Worm (Caenorhabditis elegans): ENCODE measurements around the gene pqn-48.

The pqn-48 gene

ce11 chrII:4044349-4044748 is 5.7 kb downstream of the pqn-48 start, which contains the start of gene rpn-11 (continued):
- TF ChIP-seq ceh-44 (GFP tag; IDR thresholded peaks at IDR 0.05): no peak
- TF ChIP-seq php-3 (GFP tag; IDR thresholded peaks at IDR 0.05): peak; percentile 60; the same call in 1 of the 2 replicates
- TF ChIP-seq cey-2 (tag; optimal IDR thresholded peaks at IDR 0.05; ENCODE audit: borderline replicate concordance, insufficient read depth): no peak
- TF ChIP-seq duxl-1 (tag; optimal IDR thresholded peaks at IDR 0.05; ENCODE audit: poor library complexity): peak; percentile 82
- no peak for TF ChIP-seq vab-7 (GFP tag; IDR thresholded peaks at IDR 0.05)
- TF ChIP-seq daf-19 (GFP tag; conservative IDR thresholded peaks at IDR 0.05): 0 out of 2 replicates have a peak, but pooled peaks have one; percentile 39
- no peak for TF ChIP-seq T20F7.1 (GFP tag; optimal IDR thresholded peaks at IDR 0.05)
- TF ChIP-seq nhr-76 (tag; optimal IDR thresholded peaks at IDR 0.05): no peak
- no peak for TF ChIP-seq zip-11 (GFP tag; IDR thresholded peaks at IDR 0.05)
- TF ChIP-seq pha-4 (GFP tag; IDR thresholded peaks at IDR 0.05): peak; percentile 59; the same call in 1 of the 2 replicates
- no peak for TF ChIP-seq pha-4 (tag; optimal IDR thresholded peaks at IDR 0.05)
- peak; percentile 64 for TF ChIP-seq zfp-2 (tag; optimal IDR thresholded peaks at IDR 0.05)
- no peak for TF ChIP-seq ceh-62 (tag; optimal IDR thresholded peaks at IDR 0.05)
- no peak for TF ChIP-seq lim-7 (GFP tag; IDR thresholded peaks at IDR 0.05)
- peak; percentile 49; the same call in 1 of the 2 replicates for TF ChIP-seq ZK337.2 (GFP tag; IDR thresholded peaks at IDR 0.05)
- TF ChIP-seq lir-3 (tag; optimal IDR thresholded peaks at IDR 0.05): no peak
- no peak for TF ChIP-seq nhr-10 (tag; optimal IDR thresholded peaks at IDR 0.05)
- TF ChIP-seq nhr-77 (tag; optimal IDR thresholded peaks at IDR 0.05): peak; percentile 66
- peak in 1 of 2 experiments; percentile 18 for TF ChIP-seq daf-16 (GFP tag; optimal IDR thresholded peaks at IDR 0.05)
- TF ChIP-seq daf-16 (tag; optimal IDR thresholded peaks at IDR 0.05): peak; percentile 37
- TF ChIP-seq hif-1 (tag; optimal IDR thresholded peaks at IDR 0.05): peak in 1 of 2 experiments; percentile 66
- TF ChIP-seq aha-1 (tag): peak; percentile 96
- peak; percentile 54 for TF ChIP-seq jun-1 (tag; optimal IDR thresholded peaks at IDR 0.05)
- no peak for TF ChIP-seq dmd-9 (GFP tag; IDR thresholded peaks at IDR 0.05)
- peak; percentile 54 for TF ChIP-seq F37D6.2 (tag; optimal IDR thresholded peaks at IDR 0.05)
- no peak for TF ChIP-seq arid-1 (GFP tag; conservative IDR thresholded peaks at IDR 0.05)
- peak; percentile 70 for TF ChIP-seq nhr-25 (tag; optimal IDR thresholded peaks at IDR 0.05; ENCODE audit: borderline replicate concordance, insufficient read depth)
- TF ChIP-seq nhr-6 (tag; optimal IDR thresholded peaks at IDR 0.05): peak; percentile 44
- TF ChIP-seq ceh-20 (GFP tag; IDR thresholded peaks at IDR 0.05): peak; percentile 61
- TF ChIP-seq egl-43 (GFP tag; IDR thresholded peaks at IDR 0.05): 0 out of 2 replicates have a peak, but pooled peaks have one; percentile 52
- no peak for TF ChIP-seq ztf-11 (tag; optimal IDR thresholded peaks at IDR 0.05)
- TF ChIP-seq mep-1 (tag; optimal IDR thresholded peaks at IDR 0.05): peak; percentile 85
- TF ChIP-seq ces-1 (GFP tag; optimal IDR thresholded peaks at IDR 0.05): no peak
- TF ChIP-seq lin-38 (GFP tag; IDR thresholded peaks at IDR 0.05): peak; percentile 90
- TF ChIP-seq Y5F2A.4 (GFP tag; optimal IDR thresholded peaks at IDR 0.05): no peak
- TF ChIP-seq Y105C5A.15 (GFP tag; IDR thresholded peaks at IDR 0.05): no peak
- TF ChIP-seq dve-1 (tag; optimal IDR thresholded peaks at IDR 0.05; ENCODE audit: insufficient read depth): peak; percentile 77
- TF ChIP-seq ZK546.5 (tag; optimal IDR thresholded peaks at IDR 0.05): no peak
- peak; percentile 77 for TF ChIP-seq hlh-30 (tag; optimal IDR thresholded peaks at IDR 0.05; ENCODE audit: insufficient read depth)
- peak; percentile 43 for TF ChIP-seq fkh-10 (GFP tag; optimal IDR thresholded peaks at IDR 0.05)
- TF ChIP-seq dpl-1 (GFP tag; optimal IDR thresholded peaks at IDR 0.05): peak; percentile 97
- TF ChIP-seq pqm-1 (tag; optimal IDR thresholded peaks at IDR 0.05): no peak
- TF ChIP-seq F10B5.3 (tag; optimal IDR thresholded peaks at IDR 0.05): no peak
- TF ChIP-seq Y48G9A.11 (GFP tag; IDR thresholded peaks at IDR 0.05): no peak
- peak; percentile 77 for TF ChIP-seq dmd-6 (GFP tag; IDR thresholded peaks at IDR 0.05)
- TF ChIP-seq unc-39 (tag; optimal IDR thresholded peaks at IDR 0.05): no peak
- peak; percentile 63 for TF ChIP-seq nhr-48 (tag; optimal IDR thresholded peaks at IDR 0.05)
- TF ChIP-seq ctbp-1 (GFP tag; IDR thresholded peaks at IDR 0.05): peak; percentile 41; the same call in 1 of the 2 replicates
- no peak for TF ChIP-seq R02D3.7 (tag; optimal IDR thresholded peaks at IDR 0.05)
- peak; percentile 88 for TF ChIP-seq T26A8.4 (GFP tag; IDR thresholded peaks at IDR 0.05)
- TF ChIP-seq sdz-12 (GFP tag; optimal IDR thresholded peaks at IDR 0.05): no peak

Measured in whole organism, L4 larva.